Worm (Caenorhabditis elegans) whole organism, midembryonic: ENCODE measurements around the gene F09E5.8.

Experiments used
- T22C8.4 ChIP-seq: fragments of 200-800 bp; sonication (Bioruptor generic); IDR thresholded peaks from 2 replicates; pipeline ENCODE4 v1.3.6; 2022; ENCODE audit warnings: missing genetic modification characterization, missing compliant biosample characterization
- flt-1 ChIP-seq: fragments of 200-800 bp; sonication (Bioruptor generic); IDR thresholded peaks from 2 replicates; pipeline ENCODE4 v1.3.6; 2022; ENCODE audit warnings: missing genetic modification characterization, missing compliant biosample characterization
- ref-1 ChIP-seq: fragments of 200-800 bp; sonication (Bioruptor generic); conservative IDR thresholded peaks from 2 replicates; pipeline ENCODE4 v1.3.6; 2022; ENCODE audit warnings: missing genetic modification reagents, missing genetic modification characterization, missing compliant biosample characterization

DNA sequence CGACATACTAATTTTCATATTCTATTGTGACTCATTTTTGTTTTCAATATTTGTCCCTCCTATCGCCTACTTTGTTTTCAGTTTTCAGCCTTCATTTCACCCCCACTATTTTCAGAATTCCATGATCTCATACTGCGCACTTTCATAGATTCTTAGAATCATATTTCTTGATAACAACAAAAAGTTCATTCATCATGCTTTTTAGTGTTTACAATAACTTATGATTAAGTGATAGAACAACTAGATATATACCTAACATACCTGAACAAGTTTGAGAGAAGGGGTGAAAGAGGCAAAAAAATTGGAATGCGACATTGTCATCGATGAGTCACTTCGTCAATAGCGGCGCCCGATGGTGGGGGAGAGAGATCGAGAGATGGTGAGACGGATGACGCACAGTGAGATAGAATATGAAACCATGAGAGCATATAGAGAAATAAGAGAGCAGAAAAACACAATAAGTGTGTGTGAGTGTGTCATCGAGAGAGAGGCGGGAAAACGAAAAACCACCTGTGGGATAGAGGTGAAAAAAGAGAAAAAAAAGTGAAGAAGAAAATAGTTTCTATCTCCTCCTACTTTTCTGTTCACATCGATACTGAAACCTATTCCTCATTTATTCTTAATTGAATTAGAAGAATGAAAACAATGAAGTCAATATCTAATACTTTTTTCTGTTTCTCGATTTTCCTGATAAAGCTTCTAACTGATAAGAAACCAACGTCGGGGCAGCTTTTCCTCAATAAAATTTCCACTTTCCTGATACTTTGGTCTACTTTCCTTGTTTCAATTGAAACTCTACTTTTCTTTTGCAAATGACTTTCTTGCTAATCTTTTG lies 13.6 kb upstream of the F09E5.8 start:
- TF ChIP-seq T22C8.4 = no peak
- TF ChIP-seq flt-1 (GFP tag; lab: Robert Waterston, UW) = no peak
- TF ChIP-seq ref-1 (GFP tag; lab: Robert Waterston, UW) = no peak
